Fruit fly (Drosophila melanogaster): ENCODE results near the gene Cyp4d1.

Gene Cyp4d1

dm6 chrX:2196086-2196732, 34.2 kb upstream of the Cyp4d1 start (continued):
- TF ChIP-seq achi (GFP tag; optimal IDR thresholded peaks at IDR 0.05): peak; percentile 27
- peak; percentile 1 for TF ChIP-seq CG6276 (GFP tag; optimal IDR thresholded peaks at IDR 0.05)
- peak; percentile 53; the same call in 2 of the 3 replicates for TF ChIP-seq CG8119 (GFP tag; IDR thresholded peaks at IDR 0.05)
- TF ChIP-seq topi (GFP tag; optimal IDR thresholded peaks at IDR 0.05): peak; percentile 45
- peak; percentile 31 for TF ChIP-seq CG10669 (GFP tag; optimal IDR thresholded peaks at IDR 0.05)
- no peak for TF ChIP-seq fkh (GFP tag; optimal IDR thresholded peaks at IDR 0.05)
- TF ChIP-seq Smox (GFP tag; optimal IDR thresholded peaks at IDR 0.05): peak; percentile 51

DNA sequence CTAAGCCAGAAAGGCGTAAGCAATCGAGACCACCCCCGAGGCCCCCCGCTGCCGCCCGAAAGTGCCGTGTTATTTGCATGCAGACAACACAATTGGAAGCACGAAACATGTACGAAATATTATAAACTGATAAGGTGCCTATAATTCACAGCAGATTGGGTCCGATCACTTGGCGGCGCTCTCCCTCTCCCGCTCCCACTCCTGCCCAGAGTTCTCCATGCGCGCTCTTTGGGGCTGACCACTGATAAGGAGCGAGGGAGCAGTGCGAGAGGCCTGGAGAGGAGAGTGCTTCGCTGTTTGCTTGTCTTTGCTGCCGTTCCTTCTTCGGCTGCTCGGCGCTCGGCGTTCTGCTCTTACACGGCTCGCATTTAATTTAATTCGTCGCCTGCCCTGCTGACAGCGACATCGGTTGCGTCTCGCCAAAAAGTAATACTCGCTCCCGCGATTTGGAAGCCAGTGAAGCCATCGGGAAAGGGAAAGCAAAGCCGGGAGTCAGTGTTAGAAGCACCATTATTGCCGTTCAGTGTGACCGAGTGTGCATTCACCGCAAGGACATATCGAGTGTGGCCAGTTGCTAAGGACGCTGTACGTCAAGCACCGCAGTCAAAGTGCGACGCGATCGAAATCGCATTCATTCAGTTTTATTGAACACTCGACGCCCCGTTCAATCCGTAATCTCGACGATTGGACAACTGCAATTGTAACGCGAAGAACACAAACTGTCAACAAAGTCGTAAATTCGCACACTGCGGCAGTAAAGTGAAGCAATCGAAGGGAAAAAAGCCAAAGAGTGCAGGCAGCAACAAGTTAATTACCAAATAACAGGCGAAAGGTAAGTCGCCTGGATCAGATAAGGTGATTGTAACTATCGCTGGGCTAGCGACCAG, 32.5 kb upstream of the Cyp4d1 start:
- TF ChIP-seq CG6163 (GFP tag; IDR thresholded peaks at IDR 0.05) (no peak), svp (GFP tag) (peak; percentile 84), CG3919 (GFP tag; optimal IDR thresholded peaks at IDR 0.05) (peak; percentile 8), CG11902 (GFP tag; optimal IDR thresholded peaks at IDR 0.05) (no peak), CG6854 (GFP tag; optimal IDR thresholded peaks at IDR 0.05) (peak; percentile 7), esn (GFP tag; optimal IDR thresholded peaks at IDR 0.05) (no peak), cyc (GFP tag; optimal IDR thresholded peaks at IDR 0.05) (no peak), fd59A (GFP tag; optimal IDR thresholded peaks at IDR 0.05) (no peak), CG4318 (GFP tag; optimal IDR thresholded peaks at IDR 0.05) (no peak), Sox15 (GFP tag; optimal IDR thresholded peaks at IDR 0.05) (no peak), Eip78C (GFP tag) (peak; percentile 19), CG16779 (tag; optimal IDR thresholded peaks at IDR 0.05) (peak; percentile 14), net (GFP tag; optimal IDR thresholded peaks at IDR 0.05) (peak; percentile 16), CG15336 (GFP tag; IDR thresholded peaks at IDR 0.05) (peak; percentile 34; the same call in 1 of the 2 replicates), vri (GFP tag; optimal IDR thresholded peaks at IDR 0.05) (peak; percentile 75), fkh (GFP tag; optimal IDR thresholded peaks at IDR 0.05) (peak; percentile 17), dac (GFP tag; optimal IDR thresholded peaks at IDR 0.05) (no peak), Eip93F (GFP tag; optimal IDR thresholded peaks at IDR 0.05) (peak; percentile 38)

dm6 chrX:2193809-2194207, 31.8 kb upstream of the Cyp4d1 start, which contains the start of gene CG14053:
Gene CG14053 (minus strand): TSS chrX:2193909.
- TF ChIP-seq topi (GFP tag; optimal IDR thresholded peaks at IDR 0.05) (no peak), ss (GFP tag; optimal IDR thresholded peaks at IDR 0.05) (no peak), salr (GFP tag; optimal IDR thresholded peaks at IDR 0.05) (no peak), OdsH (GFP tag; optimal IDR thresholded peaks at IDR 0.05) (no peak), CG3032 (tag; optimal IDR thresholded peaks at IDR 0.05) (no peak), spab (GFP tag; optimal IDR thresholded peaks at IDR 0.05) (no peak), pdm3 (GFP tag; optimal IDR thresholded peaks at IDR 0.05) (no peak), Ets21C (GFP tag; optimal IDR thresholded peaks at IDR 0.05) (no peak), CG10669 (GFP tag; optimal IDR thresholded peaks at IDR 0.05) (no peak), CG11762 (GFP tag; optimal IDR thresholded peaks at IDR 0.05; ENCODE audit: insufficient read depth) (no peak), Sox102F (GFP tag; optimal IDR thresholded peaks at IDR 0.05) (no peak), fkh (GFP tag; optimal IDR thresholded peaks at IDR 0.05) (no peak), Eip93F (GFP tag; optimal IDR thresholded peaks at IDR 0.05) (no peak), svp (GFP tag) (no peak)

- TF ChIP-seq vri (GFP tag; optimal IDR thresholded peaks at IDR 0.05) (peak; percentile 82), Eip93F (GFP tag; optimal IDR thresholded peaks at IDR 0.05) (no peak), svp (GFP tag) (peak; percentile 58), Sox102F (GFP tag; optimal IDR thresholded peaks at IDR 0.05) (no peak), Met (GFP tag; optimal IDR thresholded peaks at IDR 0.05) (no peak)
Measured at dm6 chrX:2193158-2193557, 31.2 kb upstream of the Cyp4d1 start.
